Worm (Caenorhabditis elegans): ENCODE measurements around the gene cdo-1.

Gene cdo-1

ce11 chrX:851421-851820 lies 12.0 kb downstream of the cdo-1 start, which contains the start of gene igcm-1:
Gene igcm-1 (minus strand): TSS chrX:851521.
- no peak for TF ChIP-seq ceh-43 (GFP tag; optimal IDR thresholded peaks at IDR 0.05)
- no peak for TF ChIP-seq blmp-1 (tag; optimal IDR thresholded peaks at IDR 0.05)
- TF ChIP-seq unc-39 (tag; optimal IDR thresholded peaks at IDR 0.05): no peak
- TF ChIP-seq hlh-1 (tag; optimal IDR thresholded peaks at IDR 0.05): no peak
- no peak for TF ChIP-seq snpc-4 (tag; optimal IDR thresholded peaks at IDR 0.05)
- TF ChIP-seq M03D4.4 (tag; optimal IDR thresholded peaks at IDR 0.05): no peak
- TF ChIP-seq ceh-39 (tag; optimal IDR thresholded peaks at IDR 0.05): no peak
- no peak for TF ChIP-seq nhr-76 (tag; optimal IDR thresholded peaks at IDR 0.05)
- no peak for TF ChIP-seq lin-13 (tag; optimal IDR thresholded peaks at IDR 0.05)

ce11 chrX:845443-845842 lies 17.9 kb downstream of the cdo-1 start:
- TF ChIP-seq tbx-8 (GFP tag; optimal IDR thresholded peaks at IDR 0.05): no peak
- no peak for TF ChIP-seq nhr-12 (tag; optimal IDR thresholded peaks at IDR 0.05)
- TF ChIP-seq ztf-11 (tag; optimal IDR thresholded peaks at IDR 0.05): no peak
- TF ChIP-seq nhr-28 (tag; optimal IDR thresholded peaks at IDR 0.05): no peak

ce11 chrX:844649-845048 lies 18.7 kb downstream of the cdo-1 start:
- TF ChIP-seq nhr-28 (tag; optimal IDR thresholded peaks at IDR 0.05) (no peak), sptf-1 (tag; optimal IDR thresholded peaks at IDR 0.05) (no peak), blmp-1 (tag; optimal IDR thresholded peaks at IDR 0.05) (no peak), ces-1 (GFP tag; optimal IDR thresholded peaks at IDR 0.05) (peak; percentile 18), unc-120 (tag; optimal IDR thresholded peaks at IDR 0.05; ENCODE audit: poor library complexity, severe bottlenecking) (peak; percentile 51), elt-3 (tag; optimal IDR thresholded peaks at IDR 0.05) (no peak), ztf-11 (tag; optimal IDR thresholded peaks at IDR 0.05) (no peak), lin-13 (tag; optimal IDR thresholded peaks at IDR 0.05) (no peak), zip-8 (tag; optimal IDR thresholded peaks at IDR 0.05) (no peak)

- no peak for TF ChIP-seq elt-1 (tag; optimal IDR thresholded peaks at IDR 0.05; ENCODE audit: borderline replicate concordance, insufficient read depth)
- TF ChIP-seq flh-1 (GFP tag; optimal IDR thresholded peaks at IDR 0.05): no peak
Observed at ce11 chrX:841393-841792, 22.0 kb downstream of the cdo-1 start, which contains the start of gene F39H12.3. Gene F39H12.3 (minus strand): TSS chrX:841493.

ce11 chrX:834478-834877 lies 28.9 kb downstream of the cdo-1 start, which contains the start of gene F39H12.1:
Gene F39H12.1 (plus strand): TSS chrX:834778.
- TF ChIP-seq cnd-1 (tag; optimal IDR thresholded peaks at IDR 0.05): no peak

ce11 chrX:830185-830584 lies 33.2 kb downstream of the cdo-1 start:
- TF ChIP-seq drap-1 (GFP tag; optimal IDR thresholded peaks at IDR 0.05) (no peak), tbx-8 (GFP tag; optimal IDR thresholded peaks at IDR 0.05) (no peak)

- TF ChIP-seq sptf-1 (tag; optimal IDR thresholded peaks at IDR 0.05) (no peak), ceh-43 (GFP tag; optimal IDR thresholded peaks at IDR 0.05) (no peak)
Observed at ce11 chrX:828603-829002, 34.8 kb downstream of the cdo-1 start, which contains the start of gene wdr-54. Gene wdr-54 (plus strand): TSS chrX:828903.

ce11 chrX:827502-827901 lies 35.9 kb downstream of the cdo-1 start:
- no peak for TF ChIP-seq mab-5 (tag; optimal IDR thresholded peaks at IDR 0.05)
- TF ChIP-seq sptf-1 (tag; optimal IDR thresholded peaks at IDR 0.05): peak; percentile 53
- TF ChIP-seq ces-1 (GFP tag; optimal IDR thresholded peaks at IDR 0.05): peak; percentile 91
- peak; percentile 24 for TF ChIP-seq mep-1 (tag; optimal IDR thresholded peaks at IDR 0.05)
- no peak for TF ChIP-seq elt-3 (tag; optimal IDR thresholded peaks at IDR 0.05)
- TF ChIP-seq unc-120 (tag; optimal IDR thresholded peaks at IDR 0.05; ENCODE audit: poor library complexity, severe bottlenecking): peak; percentile 69
- peak; percentile 42 for TF ChIP-seq drap-1 (GFP tag; optimal IDR thresholded peaks at IDR 0.05)
- no peak for TF ChIP-seq ceh-39 (tag; optimal IDR thresholded peaks at IDR 0.05)
- TF ChIP-seq unc-62 (GFP tag; optimal IDR thresholded peaks at IDR 0.05): peak; percentile 13
- TF ChIP-seq pha-4 (tag; optimal IDR thresholded peaks at IDR 0.05): peak; percentile 43
- TF ChIP-seq hlh-1 (tag; optimal IDR thresholded peaks at IDR 0.05): peak; percentile 14
- peak; percentile 41 for TF ChIP-seq ham-2 (GFP tag; optimal IDR thresholded peaks at IDR 0.05)
- TF ChIP-seq mls-2 (tag; optimal IDR thresholded peaks at IDR 0.05): peak; percentile 12
- TF ChIP-seq nhr-237 (tag; optimal IDR thresholded peaks at IDR 0.05): peak; percentile 41

Data from whole organism, mixed stage, embryonic.